Worm (Caenorhabditis elegans) whole organism, L2 larva: Measurements from ENCODE around the gene F11D5.5.

Experiments used
- Y55F3AM.14 ChIP-seq: fragments of 200-800 bp; sonication (Bioruptor generic); optimal IDR thresholded peaks from 2 replicates; lab custom pipeline; 2018; ENCODE audit warnings: mild to moderate bottlenecking, missing genetic modification characterization, missing compliant biosample characterization
- ceh-82 ChIP-seq: fragments of 150-350 bp; optimal IDR thresholded peaks from 2 replicates; lab custom pipeline; 2014; ENCODE audit warnings: missing biosample characterization, missing genetic modification characterization
- dmd-4 ChIP-seq: sonication (generic microtip); optimal IDR thresholded peaks from 2 replicates; lab custom pipeline; 2017; ENCODE audit warnings: missing biosample characterization, missing genetic modification characterization
- nhr-237 ChIP-seq: fragments of 150-350 bp; optimal IDR thresholded peaks from 2 replicates; lab custom pipeline; 2014; ENCODE audit warnings: missing biosample characterization, missing genetic modification characterization
- nhr-25 ChIP-seq: fragments of 150-350 bp; sonication (generic microtip); optimal IDR thresholded peaks from 3 replicates; lab custom pipeline; 2014; ENCODE audit warnings: missing biosample characterization, missing genetic modification characterization
- nhr-6 ChIP-seq: fragments of 150-350 bp; optimal IDR thresholded peaks from 2 replicates; lab custom pipeline; 2014; ENCODE audit warnings: missing biosample characterization, missing genetic modification characterization
- unc-39 ChIP-seq: fragments of 150-350 bp; optimal IDR thresholded peaks from 2 replicates; lab custom pipeline; 2014; ENCODE audit warnings: missing biosample characterization, missing genetic modification characterization
- zag-1 ChIP-seq: fragments of 150-350 bp; optimal IDR thresholded peaks from 2 replicates; lab custom pipeline; 2014; ENCODE audit warnings: missing biosample characterization, missing genetic modification characterization

DNA sequence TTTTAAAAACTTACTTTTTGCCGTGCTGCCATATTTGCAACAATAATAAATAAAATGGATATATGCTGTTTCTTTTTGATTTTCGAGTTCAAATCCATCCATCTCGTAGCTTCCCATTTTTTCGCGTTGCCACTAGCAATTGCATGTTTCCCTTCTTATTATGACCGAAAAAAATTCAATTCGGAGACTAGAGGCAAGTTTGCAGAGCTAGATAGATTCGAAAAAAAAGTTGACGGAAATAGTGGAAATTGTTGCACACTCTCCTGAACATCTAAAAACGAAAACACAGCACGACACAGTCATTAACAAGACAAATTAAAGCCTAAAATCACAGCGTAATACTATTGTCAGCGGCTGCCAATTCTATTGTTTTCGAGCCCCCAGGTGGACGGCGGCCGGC lies 24.3 kb downstream of the F11D5.5 start, which contains the start of gene F11D5.6:
- TF ChIP-seq zag-1 (tag; lab: Kevin White, UChicago) (no peak), dmd-4 (tag; lab: Kevin White, UChicago) (no peak), nhr-237 (tag; lab: Kevin White, UChicago) (no peak), unc-39 (tag; lab: Kevin White, UChicago) (no peak), nhr-25 (no peak), Y55F3AM.14 (no peak), ceh-82 (tag; lab: Kevin White, UChicago) (no peak), nhr-6 (tag; lab: Kevin White, UChicago) (no peak)
